Worm (Caenorhabditis elegans) whole organism, late embryonic: ENCODE data around the gene dhs-15.

ENCODE experiments used
- ceh-22 ChIP-seq: sonication (generic microtip); optimal IDR thresholded peaks from 2 replicates; lab custom pipeline; 2017; ENCODE audit warnings: missing biosample characterization, missing genetic modification characterization
- npax-4 ChIP-seq: sonication (generic microtip); optimal IDR thresholded peaks from 2 replicates; lab custom pipeline; 2016; ENCODE audit warnings: missing genetic modification characterization, missing compliant biosample characterization
- pax-1 ChIP-seq: fragments of 150-350 bp; optimal IDR thresholded peaks from 2 replicates; lab custom pipeline; 2014; ENCODE audit warnings: missing biosample characterization, missing genetic modification characterization
- unc-55 ChIP-seq: sonication (generic microtip); optimal IDR thresholded peaks from 2 replicates; lab custom pipeline; 2017; ENCODE audit warnings: missing biosample characterization, missing genetic modification reagents, missing genetic modification characterization

ce11 chrV:2746404-2746803 is 23.2 kb downstream of the dhs-15 start:
- TF ChIP-seq unc-55, result no peak
- no peak for TF ChIP-seq ceh-22 (tag; lab: Kevin White, UChicago)
- TF ChIP-seq pax-1 (tag; lab: Kevin White, UChicago), result no peak
- TF ChIP-seq npax-4, result no peak
